Worm (Caenorhabditis elegans): ENCODE results near the gene cyld-1.

The cyld-1 gene

DNA sequence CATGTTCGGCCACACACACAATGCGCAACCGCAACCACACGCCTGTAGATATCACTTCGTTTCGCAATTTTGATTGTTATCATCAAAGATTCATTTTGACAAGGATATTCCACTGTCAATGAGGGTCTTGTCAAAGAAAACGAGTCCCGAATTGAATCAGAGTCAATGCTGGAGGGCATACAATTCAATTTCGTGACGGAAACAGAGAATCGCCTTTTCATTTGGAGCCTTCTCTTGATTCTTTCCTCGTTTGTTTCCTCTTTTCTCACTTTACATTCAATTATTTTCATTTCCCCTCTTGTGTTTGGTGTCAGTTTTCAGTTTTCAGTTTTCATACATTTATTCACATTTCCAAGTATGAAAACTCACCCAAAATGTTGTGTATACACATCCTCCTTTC, 43.1 kb downstream of the cyld-1 start:
- TF ChIP-seq nhr-232 (tag; optimal IDR thresholded peaks at IDR 0.05) (no peak), unc-42 (tag; optimal IDR thresholded peaks at IDR 0.05) (peak; percentile 94)

- TF ChIP-seq ama-1 (optimal IDR thresholded peaks at IDR 0.05) (no peak), K02D7.2 (tag; optimal IDR thresholded peaks at IDR 0.05) (no peak), che-1 (tag; optimal IDR thresholded peaks at IDR 0.05) (no peak), dmd-4 (tag; optimal IDR thresholded peaks at IDR 0.05; ENCODE audit: borderline replicate concordance) (no peak), fax-1 (tag; optimal IDR thresholded peaks at IDR 0.05) (no peak), ets-4 (tag; optimal IDR thresholded peaks at IDR 0.05) (no peak), ceh-45 (GFP tag; IDR thresholded peaks at IDR 0.05) (no peak), ceh-6 (GFP tag; optimal IDR thresholded peaks at IDR 0.05) (no peak), C38D4.7 (GFP tag; optimal IDR thresholded peaks at IDR 0.05) (no peak)
These were observed 48.0 kb downstream of the cyld-1 start for ce11 chrIII:9862469-9862868.

DNA sequence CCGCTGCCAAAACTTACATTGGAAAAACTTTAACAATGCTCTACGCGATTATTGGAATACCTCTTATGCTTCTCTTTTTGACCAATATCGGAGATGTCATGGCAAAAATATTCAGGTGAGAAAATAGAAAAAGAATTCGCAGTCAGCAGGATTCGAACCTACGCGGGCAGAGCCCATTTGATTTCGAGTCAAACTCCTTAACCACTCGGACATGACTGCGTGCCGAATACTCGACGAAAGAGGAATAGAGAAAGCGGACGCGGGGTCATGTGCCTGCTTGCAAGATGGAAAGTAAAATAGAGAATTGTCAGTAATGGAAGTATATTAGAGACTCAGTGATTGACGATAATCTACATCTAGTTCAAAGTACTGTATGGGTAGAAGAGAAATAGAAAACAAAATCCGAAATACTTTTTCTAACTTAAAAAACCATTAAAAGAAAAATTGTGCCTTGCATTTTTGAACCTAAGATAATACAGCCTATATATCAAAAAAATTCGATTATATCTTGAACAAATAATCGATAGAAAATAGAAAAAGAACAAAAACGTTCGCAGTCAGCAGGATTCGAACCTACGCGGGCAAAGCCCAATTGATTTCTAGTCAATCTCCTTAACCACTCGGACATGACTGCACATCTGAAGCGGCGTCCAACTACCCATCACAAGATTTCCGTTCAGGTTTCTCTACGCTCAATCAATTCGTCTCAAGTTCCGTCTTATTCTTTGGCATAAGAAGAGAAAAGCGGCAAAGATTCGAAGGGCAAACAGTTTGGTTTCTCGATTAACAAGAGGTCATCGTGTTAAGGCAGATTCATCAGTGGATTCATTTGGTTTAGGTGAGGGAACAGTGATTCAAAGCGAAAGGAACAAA, 48.8 kb downstream of the cyld-1 start:
- peak; percentile 84 for TF ChIP-seq madf-2 (tag; optimal IDR thresholded peaks at IDR 0.05)
- peak; percentile 66 for TF ChIP-seq K02D7.2 (tag; optimal IDR thresholded peaks at IDR 0.05)
- peak; percentile 65 for TF ChIP-seq ceh-2 (tag; optimal IDR thresholded peaks at IDR 0.05)
- peak; percentile 70 for TF ChIP-seq ceh-9 (tag; optimal IDR thresholded peaks at IDR 0.05)
- peak; percentile 75 for TF ChIP-seq ceh-45 (GFP tag; IDR thresholded peaks at IDR 0.05)
- TF ChIP-seq nhr-11 (tag; optimal IDR thresholded peaks at IDR 0.05): no peak
- TF ChIP-seq C08G9.2 (tag; optimal IDR thresholded peaks at IDR 0.05): peak; percentile 63
- peak; percentile 80 for TF ChIP-seq hlh-6 (tag; optimal IDR thresholded peaks at IDR 0.05)
- TF ChIP-seq T23F11.4 (GFP tag; optimal IDR thresholded peaks at IDR 0.05): peak; percentile 80
- TF ChIP-seq Y22D7AL.16 (tag; optimal IDR thresholded peaks at IDR 0.05): peak; percentile 74
- TF ChIP-seq ceh-22 (tag; optimal IDR thresholded peaks at IDR 0.05): no peak
- peak; percentile 85 for TF ChIP-seq ztf-16 (tag; optimal IDR thresholded peaks at IDR 0.05)
- no peak for TF ChIP-seq pros-1 (tag; optimal IDR thresholded peaks at IDR 0.05)
- peak; percentile 44 for TF ChIP-seq ceh-18 (tag; optimal IDR thresholded peaks at IDR 0.05)
- TF ChIP-seq ceh-24 (tag; optimal IDR thresholded peaks at IDR 0.05): peak; percentile 58
- peak; percentile 47 for TF ChIP-seq rnt-1 (tag; optimal IDR thresholded peaks at IDR 0.05)
- peak; percentile 81 for TF ChIP-seq gmeb-2 (tag; optimal IDR thresholded peaks at IDR 0.05)
- peak; percentile 88 for TF ChIP-seq che-1 (tag; optimal IDR thresholded peaks at IDR 0.05)
- peak; percentile 58 for TF ChIP-seq nfya-1 (tag; optimal IDR thresholded peaks at IDR 0.05)
- TF ChIP-seq ceh-6 (GFP tag; optimal IDR thresholded peaks at IDR 0.05): peak; percentile 82
- TF ChIP-seq fkh-10 (GFP tag; optimal IDR thresholded peaks at IDR 0.05): no peak
- TF ChIP-seq hlh-15 (tag; optimal IDR thresholded peaks at IDR 0.05): peak; percentile 68
- TF ChIP-seq tbx-7 (tag; optimal IDR thresholded peaks at IDR 0.05): no peak
- TF ChIP-seq F13H6.1 (tag; optimal IDR thresholded peaks at IDR 0.05): peak; percentile 70
- TF ChIP-seq ceh-48 (tag; optimal IDR thresholded peaks at IDR 0.05): peak; percentile 74
- peak; percentile 68 for TF ChIP-seq sdc-2 (tag; optimal IDR thresholded peaks at IDR 0.05)
- TF ChIP-seq eyg-1 (tag; optimal IDR thresholded peaks at IDR 0.05): peak; percentile 72
- peak; percentile 81 for TF ChIP-seq unc-3 (GFP tag; conservative IDR thresholded peaks at IDR 0.05)
- peak; percentile 82 for TF ChIP-seq unc-3 (tag; optimal IDR thresholded peaks at IDR 0.05)
- TF ChIP-seq tbx-2 (tag; optimal IDR thresholded peaks at IDR 0.05): peak; percentile 74
- peak; percentile 32 for TF ChIP-seq dve-1 (tag; optimal IDR thresholded peaks at IDR 0.05)
- TF ChIP-seq npax-4 (tag; optimal IDR thresholded peaks at IDR 0.05): peak; percentile 42
- peak; percentile 68 for TF ChIP-seq K09A11.1 (tag; optimal IDR thresholded peaks at IDR 0.05; ENCODE audit: insufficient read depth)
- TF ChIP-seq dmd-4 (tag; optimal IDR thresholded peaks at IDR 0.05; ENCODE audit: borderline replicate concordance): peak; percentile 80
- peak; percentile 32 for TF ChIP-seq pqm-1 (tag; optimal IDR thresholded peaks at IDR 0.05)
- peak; percentile 86 for TF ChIP-seq ceh-14 (tag; optimal IDR thresholded peaks at IDR 0.05)
- peak; percentile 86 for TF ChIP-seq syd-9 (tag; optimal IDR thresholded peaks at IDR 0.05)
- peak; percentile 57 for TF ChIP-seq unc-42 (tag; optimal IDR thresholded peaks at IDR 0.05)
- no peak for TF ChIP-seq pax-1 (tag; optimal IDR thresholded peaks at IDR 0.05)
- peak; percentile 84 for TF ChIP-seq ttx-3 (tag; optimal IDR thresholded peaks at IDR 0.05)
- TF ChIP-seq ahr-1 (tag; optimal IDR thresholded peaks at IDR 0.05): peak; percentile 52
- peak; percentile 84 for TF ChIP-seq unc-86 (tag; optimal IDR thresholded peaks at IDR 0.05)
